Worm (Caenorhabditis elegans) whole organism, L4 larva: ENCODE data around the gene Y54G2A.7.

Experiments used
- F10B5.3 ChIP-seq: sonication (generic microtip); optimal IDR thresholded peaks from 2 replicates; lab custom pipeline; 2016; ENCODE audit warnings: mild to moderate bottlenecking, missing genetic modification characterization, missing compliant biosample characterization
- F49E8.2 ChIP-seq: sonication (generic microtip); optimal IDR thresholded peaks from 2 replicates; lab custom pipeline; 2016; ENCODE audit warnings: missing compliant biosample characterization, mild to moderate bottlenecking, missing genetic modification characterization, borderline replicate concordance
- T20F7.1 ChIP-seq: fragments of 200-800 bp; sonication (Bioruptor generic); optimal IDR thresholded peaks from 2 replicates; lab custom pipeline; 2018; ENCODE audit warnings: mild to moderate bottlenecking, missing genetic modification characterization, missing compliant biosample characterization
- T26A8.4 ChIP-seq: fragments of 200-800 bp; sonication (Bioruptor generic); IDR thresholded peaks from 2 replicates; pipeline ENCODE4 v1.3.6; 2022; ENCODE audit warnings: missing genetic modification characterization, missing compliant biosample characterization
- Y48G9A.11 ChIP-seq: fragments of 200-800 bp; sonication (Bioruptor generic); IDR thresholded peaks from 2 replicates; pipeline ENCODE4 v1.3.6; 2022; ENCODE audit warnings: missing genetic modification reagents, missing genetic modification characterization, missing compliant biosample characterization
- Y75B8A.6 ChIP-seq: fragments of 200-800 bp; sonication (Bioruptor generic); IDR thresholded peaks from 2 replicates; pipeline ENCODE4 v1.3.6; 2022; ENCODE audit warnings: missing genetic modification reagents, missing genetic modification characterization, missing compliant biosample characterization
- aha-1 ChIP-seq: fragments of 150-350 bp; peaks from one replicate; lab custom pipeline; 2014; ENCODE audit warnings: missing biosample characterization, missing genetic modification characterization
- arid-1 ChIP-seq: fragments of 200-800 bp; sonication (Bioruptor generic); conservative IDR thresholded peaks from 2 replicates; pipeline ENCODE4 v1.3.6; 2022; ENCODE audit warnings: missing genetic modification reagents, missing genetic modification characterization, missing compliant biosample characterization
- ceh-20 ChIP-seq: fragments of 200-800 bp; sonication (Bioruptor generic); IDR thresholded peaks from 2 replicates; pipeline ENCODE4 v1.3.6; 2022; ENCODE audit warnings: missing genetic modification reagents, missing genetic modification characterization, missing compliant biosample characterization
- daf-12 ChIP-seq: fragments of 150-350 bp; optimal IDR thresholded peaks from 2 replicates; lab custom pipeline; 2014; ENCODE audit warnings: missing biosample characterization, missing genetic modification reagents, missing genetic modification characterization
- daf-16 ChIP-seq, 3 experiments: sonication (generic microtip); optimal IDR thresholded peaks; 2 replicates each; lab custom pipeline; 2016 to 2017; ENCODE audit warnings: missing genetic modification characterization in 3 of 3, missing genetic modification reagents in 3 of 3, mild to moderate bottlenecking in 2 of 3, missing compliant biosample characterization in 2 of 3, missing biosample characterization in 1 of 3, moderate library complexity in 1 of 3
- dmd-6 ChIP-seq: fragments of 200-800 bp; sonication (Bioruptor generic); IDR thresholded peaks from 2 replicates; pipeline ENCODE4 v1.3.6; 2022; ENCODE audit warnings: missing genetic modification reagents, missing genetic modification characterization, missing compliant biosample characterization
- duxl-1 ChIP-seq: sonication (generic microtip); optimal IDR thresholded peaks from 2 replicates; lab custom pipeline; 2016; ENCODE audit warnings: mild to moderate bottlenecking, missing genetic modification characterization, moderate library complexity, missing compliant biosample characterization; ENCODE audit not compliant: poor library complexity
- dve-1 ChIP-seq: sonication (generic microtip); optimal IDR thresholded peaks from 2 replicates; lab custom pipeline; 2017; ENCODE audit warnings: antibody characterized with exemption, mild to moderate bottlenecking, missing genetic modification characterization, missing compliant biosample characterization; ENCODE audit not compliant: insufficient read depth
- fos-1 ChIP-seq: fragments of 150-350 bp; optimal IDR thresholded peaks from 2 replicates; lab custom pipeline; 2014; ENCODE audit warnings: missing biosample characterization, missing genetic modification characterization
- hlh-11 ChIP-seq: fragments of 200-800 bp; sonication (Bioruptor generic); optimal IDR thresholded peaks from 2 replicates; lab custom pipeline; 2018; ENCODE audit warnings: mild to moderate bottlenecking, missing genetic modification characterization, missing compliant biosample characterization
- hmg-1.1 ChIP-seq: fragments of 200-800 bp; sonication (Bioruptor generic); IDR thresholded peaks from 2 replicates; pipeline ENCODE4 v1.3.6; 2022; ENCODE audit warnings: missing genetic modification reagents, missing genetic modification characterization, missing compliant biosample characterization
- lin-1 ChIP-seq: fragments of 200-800 bp; sonication (Bioruptor generic); IDR thresholded peaks from 2 replicates; pipeline ENCODE4 v1.3.6; 2022; ENCODE audit warnings: missing genetic modification reagents, missing genetic modification characterization, missing compliant biosample characterization
- lin-29 ChIP-seq: fragments of 200-800 bp; sonication (Bioruptor generic); IDR thresholded peaks from 2 replicates; pipeline ENCODE4 v1.3.6; 2022; ENCODE audit warnings: missing genetic modification reagents, missing genetic modification characterization, missing compliant biosample characterization
- lir-3 ChIP-seq: sonication (generic microtip); optimal IDR thresholded peaks from 2 replicates; lab custom pipeline; 2016; ENCODE audit warnings: mild to moderate bottlenecking, missing genetic modification characterization, missing compliant biosample characterization
- lsy-2 ChIP-seq, 2 experiments: fragments of 150-350 bp in 1 of 2; sonication (generic microtip) in 1 of 2; optimal IDR thresholded peaks; 2 replicates each; lab custom pipeline; 2014 to 2017; ENCODE audit warnings: missing biosample characterization in 2 of 2, missing genetic modification characterization in 2 of 2
- madf-5 ChIP-seq, 2 experiments: fragments of 200-800 bp; sonication (Bioruptor generic); IDR thresholded peaks; 2 replicates each; pipeline ENCODE4 v1.3.6; 2022; ENCODE audit warnings: missing compliant biosample characterization in 2 of 2, missing genetic modification characterization in 2 of 2
- madf-9 ChIP-seq: fragments of 200-800 bp; sonication (Bioruptor generic); conservative IDR thresholded peaks from 2 replicates; pipeline ENCODE4 v1.3.6; 2022; ENCODE audit warnings: missing genetic modification reagents, missing genetic modification characterization, missing compliant biosample characterization
- mxl-2 ChIP-seq: fragments of 200-800 bp; sonication (Bioruptor generic); conservative IDR thresholded peaks from 2 replicates; pipeline ENCODE4 v1.3.6; 2022; ENCODE audit warnings: missing genetic modification reagents, missing genetic modification characterization, missing compliant biosample characterization
- mxl-3 ChIP-seq: fragments of 200-800 bp; sonication (Bioruptor generic); optimal IDR thresholded peaks from 2 replicates; lab custom pipeline; 2018; ENCODE audit warnings: mild to moderate bottlenecking, missing genetic modification characterization, missing compliant biosample characterization
- nhr-10 ChIP-seq: fragments of 150-350 bp; optimal IDR thresholded peaks from 2 replicates; lab custom pipeline; 2014; ENCODE audit warnings: missing biosample characterization, missing genetic modification characterization
- nhr-237 ChIP-seq: sonication (generic microtip); optimal IDR thresholded peaks from 2 replicates; lab custom pipeline; 2017; ENCODE audit warnings: missing biosample characterization, missing genetic modification characterization
- nhr-28 ChIP-seq: fragments of 150-350 bp; optimal IDR thresholded peaks from 2 replicates; lab custom pipeline; 2014; ENCODE audit warnings: missing biosample characterization, missing genetic modification characterization
- nhr-41 ChIP-seq: fragments of 200-800 bp; sonication (Bioruptor generic); IDR thresholded peaks from 2 replicates; pipeline ENCODE4 v1.3.6; 2022; ENCODE audit warnings: missing genetic modification reagents, missing genetic modification characterization, missing compliant biosample characterization
- nhr-77 ChIP-seq: fragments of 150-350 bp; optimal IDR thresholded peaks from 2 replicates; lab custom pipeline; 2014; ENCODE audit warnings: missing biosample characterization, missing genetic modification characterization
- php-3 ChIP-seq: fragments of 200-800 bp; sonication (Bioruptor generic); IDR thresholded peaks from 2 replicates; pipeline ENCODE4 v1.3.6; 2022; ENCODE audit warnings: missing genetic modification reagents, missing genetic modification characterization, missing compliant biosample characterization
- pqm-1 ChIP-seq: sonication (generic microtip); optimal IDR thresholded peaks from 2 replicates; lab custom pipeline; 2017; ENCODE audit warnings: missing biosample characterization, missing genetic modification characterization
- rbr-2 ChIP-seq: sonication (generic microtip); optimal IDR thresholded peaks from 2 replicates; lab custom pipeline; 2016; ENCODE audit warnings: missing genotype, missing genetic modification characterization, missing compliant biosample characterization
- set-16 ChIP-seq: fragments of 200-800 bp; sonication (Bioruptor generic); IDR thresholded peaks from 2 replicates; pipeline ENCODE4 v1.3.6; 2022; ENCODE audit warnings: missing genetic modification reagents, missing genetic modification characterization, missing compliant biosample characterization
- snpc-4 ChIP-seq: fragments of 150-350 bp; optimal IDR thresholded peaks from 2 replicates; lab custom pipeline; 2014; ENCODE audit warnings: missing biosample characterization, missing genetic modification characterization
- tag-97 ChIP-seq: fragments of 200-800 bp; sonication (Bioruptor generic); IDR thresholded peaks from 2 replicates; pipeline ENCODE4 v1.3.6; 2022; ENCODE audit warnings: missing genetic modification characterization, missing compliant biosample characterization
- unc-62 ChIP-seq, 3 experiments: fragments of 150-350 bp in 1 of 3; sonication (generic microtip); optimal IDR thresholded peaks in 2 of 3; peaks in 1 of 3; 1 replicate in 1 of 3; 2 replicates in 2 of 3; lab custom pipeline; 2014 to 2017; ENCODE audit warnings: missing biosample characterization in 3 of 3, missing genetic modification characterization in 3 of 3, missing genetic modification reagents in 3 of 3, missing genotype in 1 of 3
- zfp-2 ChIP-seq: sonication (generic microtip); optimal IDR thresholded peaks from 2 replicates; lab custom pipeline; 2016; ENCODE audit warnings: mild to moderate bottlenecking, missing genetic modification characterization, missing compliant biosample characterization
- zip-2 ChIP-seq: fragments of 150-350 bp; optimal IDR thresholded peaks from 2 replicates; lab custom pipeline; 2014; ENCODE audit warnings: missing biosample characterization, missing genetic modification characterization

The Y54G2A.7 gene

DNA sequence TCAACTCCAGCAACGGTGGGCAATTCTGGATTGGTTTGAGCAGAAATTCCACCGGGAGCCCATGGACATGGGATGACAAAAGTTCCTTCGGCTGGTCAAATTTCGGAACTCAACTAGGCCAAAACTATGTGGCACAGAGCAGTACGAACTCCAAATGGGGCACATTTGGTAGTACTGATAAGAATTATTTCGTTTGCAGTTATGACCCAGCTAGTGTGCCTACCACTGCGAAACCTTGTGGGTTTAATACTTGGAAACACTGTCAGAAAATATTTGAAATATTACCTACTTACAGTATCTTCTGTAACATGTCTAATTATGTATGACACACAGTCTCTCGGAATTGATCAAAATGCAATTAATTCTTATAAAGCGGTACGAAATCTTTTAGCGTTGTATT lies 12.1 kb upstream of the Y54G2A.7 start:
- TF ChIP-seq fos-1 (no peak), hmg-1.1 (GFP tag; lab: Robert Waterston, UW) (no peak), F10B5.3 (tag; lab: Kevin White, UChicago) (no peak), zfp-2 (tag; lab: Kevin White, UChicago) (no peak), daf-16 (GFP tag; optimal IDR thresholded peaks at IDR 0.05; lab: Kevin White, UChicago) (no peak), daf-16 (tag; optimal IDR thresholded peaks at IDR 0.05; lab: Kevin White, UChicago) (peak; percentile 5), hlh-11 (no peak), tag-97 (GFP tag; lab: Robert Waterston, UW) (no peak), nhr-28 (tag; lab: Kevin White, UChicago) (peak; percentile 5), mxl-2 (GFP tag; lab: Robert Waterston, UW) (no peak), madf-5 (GFP tag; IDR thresholded peaks at IDR 0.05; lab: Robert Waterston, UW) (no peak), php-3 (GFP tag; lab: Robert Waterston, UW) (no peak), pqm-1 (tag; lab: Kevin White, UChicago) (peak; percentile 70), duxl-1 (tag; lab: Kevin White, UChicago) (no peak), nhr-237 (tag; lab: Kevin White, UChicago) (no peak), aha-1 (peak; percentile 84)

DNA sequence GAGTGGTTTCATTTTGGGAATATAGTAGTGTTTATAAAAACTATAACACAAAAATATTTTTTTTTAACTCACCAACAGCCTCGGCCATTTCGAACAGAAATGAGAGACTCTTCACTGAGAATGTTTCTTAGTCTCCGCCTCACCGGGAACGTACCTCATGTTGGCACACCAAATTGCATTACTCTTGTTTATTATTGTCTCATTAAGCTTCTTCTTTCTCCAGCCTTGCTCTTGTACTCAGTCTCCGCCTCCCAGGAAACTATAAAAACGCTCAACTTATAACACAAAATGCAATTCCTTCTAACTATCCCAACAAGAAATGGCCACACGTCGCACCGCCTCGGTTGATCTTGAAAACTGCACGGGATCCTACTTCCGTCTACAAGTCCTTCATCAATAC lies 5.8 kb upstream of the Y54G2A.7 start, which contains the start of the genes Y54G2A.48 and pudl-1:
Gene Y54G2A.48, minus strand, starts transcription at position 101 of the 400 bp plus-strand sequence.
Gene pudl-1, plus strand, starts transcription at position 320 of the 400 bp plus-strand sequence.
- no peak for TF ChIP-seq fos-1
- no peak for TF ChIP-seq lir-3 (tag; lab: Kevin White, UChicago)
- TF ChIP-seq hmg-1.1 (GFP tag; lab: Robert Waterston, UW), result no peak
- no peak for TF ChIP-seq zfp-2 (tag; lab: Kevin White, UChicago)
- no peak for TF ChIP-seq T26A8.4 (GFP tag; lab: Robert Waterston, UW)
- TF ChIP-seq madf-9 (GFP tag; lab: Robert Waterston, UW), result no peak
- TF ChIP-seq lin-29 (GFP tag; lab: Robert Waterston, UW), result no peak
- TF ChIP-seq lin-1 (GFP tag; lab: Robert Waterston, UW), result no peak
- no peak for TF ChIP-seq mxl-2 (GFP tag; lab: Robert Waterston, UW)
- no peak for TF ChIP-seq mxl-3 (GFP tag; lab: Kevin White, UChicago)
- no peak for TF ChIP-seq daf-12 (tag; lab: Kevin White, UChicago)

DNA sequence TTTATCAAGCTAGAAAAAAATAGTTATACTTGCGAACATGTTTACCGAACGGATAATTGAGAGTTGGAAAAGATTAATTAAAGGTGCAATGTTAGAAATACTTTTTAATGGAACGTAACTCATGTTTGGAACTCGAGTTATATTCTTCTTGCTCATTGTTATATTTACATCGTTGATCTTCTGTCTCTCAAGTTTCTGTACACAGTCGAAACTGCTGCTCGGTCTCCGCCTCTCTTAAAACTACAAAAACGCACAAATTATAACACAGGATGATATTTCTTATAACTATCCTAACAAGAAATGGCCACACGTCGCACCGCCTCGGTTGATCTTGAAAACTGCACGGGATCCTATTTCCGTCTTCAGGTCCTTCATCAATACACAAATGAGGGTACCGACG lies 3.9 kb upstream of the Y54G2A.7 start, which contains the start of gene pudl-2:
Gene pudl-2, plus strand, starts transcription at position 301 of the 400 bp plus-strand sequence.
- TF ChIP-seq Y75B8A.6 (GFP tag; lab: Robert Waterston, UW) (no peak), nhr-77 (tag; lab: Kevin White, UChicago) (no peak), lin-1 (GFP tag; lab: Robert Waterston, UW) (no peak), arid-1 (no peak), ceh-20 (GFP tag; lab: Robert Waterston, UW) (no peak)

DNA sequence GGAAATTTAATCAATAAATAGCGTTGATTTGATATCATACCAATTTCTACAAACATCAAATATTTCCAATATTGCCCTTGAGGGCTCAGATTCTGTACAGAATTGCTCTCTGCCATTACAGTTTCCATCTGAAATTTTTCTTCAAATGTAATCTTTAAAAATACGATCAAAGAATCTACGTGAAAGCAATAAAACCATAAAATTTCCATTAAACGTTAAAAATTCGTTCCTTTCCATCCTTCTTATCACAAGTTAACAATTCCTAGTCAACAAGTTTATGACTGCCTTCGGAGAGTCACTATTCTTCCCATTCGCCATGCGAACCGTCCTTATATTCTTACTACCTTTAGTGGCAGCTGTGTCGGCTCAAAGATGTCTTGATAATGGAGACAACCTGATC lies 3.0 kb upstream of the Y54G2A.7 start, which contains the start of gene clec-82:
Gene clec-82, plus strand, starts transcription at position 301 of the 400 bp plus-strand sequence.
- TF ChIP-seq daf-16 (GFP tag; optimal IDR thresholded peaks at IDR 0.05; lab: Kevin White, UChicago) (no peak), daf-16 (tag; optimal IDR thresholded peaks at IDR 0.05; lab: Kevin White, UChicago) (peak; percentile 27), lsy-2 (tag; optimal IDR thresholded peaks at IDR 0.05; lab: Kevin White, UChicago) (no peak)

DNA sequence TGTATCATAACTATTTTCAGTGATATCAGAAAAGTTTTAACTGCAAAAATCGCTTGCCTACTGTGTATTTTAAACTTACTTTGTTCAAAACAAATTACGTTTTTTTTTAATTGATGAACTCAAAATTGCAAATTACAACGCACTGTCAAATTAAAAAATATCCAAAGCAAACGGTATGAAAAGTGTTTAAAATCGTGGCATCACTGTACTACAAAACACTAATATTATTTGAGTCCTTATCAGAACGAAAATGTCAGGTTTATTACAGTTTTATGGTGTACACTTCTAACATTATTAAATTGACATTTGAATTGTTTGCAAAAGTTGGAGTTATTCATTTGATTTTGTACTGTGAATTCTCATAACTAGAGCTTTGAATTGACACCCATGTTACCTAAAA lies 2.9 kb downstream of the Y54G2A.7 start, which contains the start of gene clec-83:
Gene clec-83, minus strand, starts transcription at position 213 of the 400 bp plus-strand sequence.
- TF ChIP-seq Y48G9A.11 (GFP tag; lab: Robert Waterston, UW) (no peak), hlh-11 (peak; percentile 11), T20F7.1 (no peak), ceh-20 (GFP tag; lab: Robert Waterston, UW) (no peak), dve-1 (peak; percentile 29), php-3 (GFP tag; lab: Robert Waterston, UW) (peak; percentile 37; the same call in 1 of the 2 replicates), pqm-1 (tag; lab: Kevin White, UChicago) (peak; percentile 58), rbr-2 (no peak), nhr-41 (GFP tag; lab: Robert Waterston, UW) (no peak), fos-1 (no peak), daf-16 (GFP tag; optimal IDR thresholded peaks at IDR 0.05; lab: Kevin White, UChicago) (no peak), daf-16 (tag; optimal IDR thresholded peaks at IDR 0.05; lab: Kevin White, UChicago) (peak; percentile 45), zip-2 (tag; lab: Kevin White, UChicago) (no peak), dmd-6 (peak; percentile 55), lsy-2 (tag; optimal IDR thresholded peaks at IDR 0.05; lab: Kevin White, UChicago) (no peak), madf-5 (GFP tag; IDR thresholded peaks at IDR 0.05; lab: Robert Waterston, UW) (no peak), nhr-77 (tag; lab: Kevin White, UChicago) (peak; percentile 19), nhr-10 (tag; lab: Kevin White, UChicago) (no peak), unc-62 (GFP tag; optimal IDR thresholded peaks at IDR 0.05 in 1 of 2; lab: Kevin White, UChicago) (no peak), unc-62 (tag; optimal IDR thresholded peaks at IDR 0.05; lab: Kevin White, UChicago) (no peak), set-16 (no peak), snpc-4 (no peak), F49E8.2 (no peak), nhr-28 (tag; lab: Kevin White, UChicago) (peak; percentile 82)
